Worm (Caenorhabditis elegans): ENCODE measurements around the gene srx-104.

ce11 chrII:3714595-3714994 lies 15.1 kb upstream of the srx-104 start, which contains the start of gene srh-100:
- TF ChIP-seq hmg-4 (GFP tag; optimal IDR thresholded peaks at IDR 0.05) (no peak), scrt-1 (GFP tag; IDR thresholded peaks at IDR 0.05) (no peak), ama-1 (optimal IDR thresholded peaks at IDR 0.05) (no peak), flt-1 (GFP tag; IDR thresholded peaks at IDR 0.05) (no peak), hnd-1 (tag; optimal IDR thresholded peaks at IDR 0.05) (no peak), tbx-37 (GFP tag; conservative IDR thresholded peaks at IDR 0.05) (no peak), sea-1 (GFP tag; conservative IDR thresholded peaks at IDR 0.05) (no peak), pes-1 (GFP tag; IDR thresholded peaks at IDR 0.05) (no peak), B0310.2 (tag; optimal IDR thresholded peaks at IDR 0.05) (no peak)
